Worm (Caenorhabditis elegans): ENCODE measurements around the gene nos-3.

nos-3 gene

ce11 chrII:9708835-9709299 is 37.2 kb upstream of the nos-3 start, which contains the start of gene glt-5:
Gene glt-5 (minus strand): TSS chrII:9708885.
- TF ChIP-seq tbx-2 (tag; optimal IDR thresholded peaks at IDR 0.05) (no peak), rnt-1 (tag; optimal IDR thresholded peaks at IDR 0.05) (no peak), odd-2 (tag; optimal IDR thresholded peaks at IDR 0.05) (no peak), pax-1 (tag; optimal IDR thresholded peaks at IDR 0.05) (no peak), elt-4 (tag; optimal IDR thresholded peaks at IDR 0.05) (no peak), pha-2 (tag; optimal IDR thresholded peaks at IDR 0.05) (no peak)

DNA sequence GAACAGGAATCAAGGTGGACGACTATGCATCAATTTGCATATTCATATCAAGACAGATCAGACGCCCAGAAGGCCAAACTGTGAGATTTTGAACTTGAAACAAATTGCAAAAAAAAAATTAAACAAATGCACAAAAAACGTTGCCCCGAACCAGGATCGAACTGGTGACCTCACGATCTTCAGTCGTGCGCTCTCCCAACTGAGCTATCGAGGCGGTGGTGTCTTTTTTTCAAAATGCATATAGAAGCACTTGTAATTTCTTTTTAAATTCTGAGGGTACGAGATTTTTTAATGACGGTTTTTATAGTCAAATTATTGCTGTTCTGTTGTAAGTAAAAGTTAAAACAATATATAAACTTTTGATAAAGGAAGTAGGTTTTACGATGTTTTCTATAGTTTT is 33.0 kb upstream of the nos-3 start:
- TF ChIP-seq rnt-1 (tag; optimal IDR thresholded peaks at IDR 0.05) (no peak), dmd-4 (tag; optimal IDR thresholded peaks at IDR 0.05; ENCODE audit: borderline replicate concordance) (no peak), ceh-22 (tag; optimal IDR thresholded peaks at IDR 0.05) (no peak)

DNA sequence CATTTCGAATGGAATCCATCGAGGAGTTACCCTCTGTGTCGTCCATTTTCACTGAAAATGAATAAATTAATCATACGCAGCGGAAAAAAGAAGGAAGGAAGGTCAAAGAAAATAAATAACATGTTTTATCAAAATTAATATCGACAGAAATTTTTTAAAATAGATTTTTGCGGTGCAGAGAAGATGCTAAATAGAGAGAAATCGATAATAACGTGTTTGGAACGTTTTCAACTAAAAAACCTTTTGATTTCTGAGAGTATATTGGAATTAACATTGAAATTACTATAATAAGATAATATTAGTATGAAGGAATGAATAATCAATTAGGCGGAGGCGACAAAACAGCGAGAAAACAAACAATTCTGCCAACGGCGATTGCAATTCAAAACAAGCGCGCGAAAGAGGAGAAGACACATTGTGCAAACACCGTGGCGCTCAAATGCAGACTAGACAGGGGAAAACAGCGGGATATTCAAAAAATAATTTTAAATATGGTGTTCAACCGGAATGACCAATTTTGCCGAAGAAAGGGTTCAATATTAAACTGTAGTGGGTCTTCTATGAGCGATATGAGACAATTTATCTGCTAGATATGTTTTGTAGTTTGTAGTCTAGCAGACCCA is 29.6 kb upstream of the nos-3 start, which contains the start of gene wee-1.3:
TSS of gene wee-1.3 (minus strand) at position 51 of the 623 bp plus-strand sequence.
- TF ChIP-seq hlh-6 (tag; optimal IDR thresholded peaks at IDR 0.05) (no peak), ceh-31 (tag; optimal IDR thresholded peaks at IDR 0.05) (peak; percentile 54), ahr-1 (tag; optimal IDR thresholded peaks at IDR 0.05) (no peak), ceh-9 (tag; optimal IDR thresholded peaks at IDR 0.05) (no peak), ceh-6 (GFP tag; optimal IDR thresholded peaks at IDR 0.05) (no peak), unc-42 (tag; optimal IDR thresholded peaks at IDR 0.05) (peak; percentile 53), ceh-18 (tag; optimal IDR thresholded peaks at IDR 0.05) (no peak), pqm-1 (tag; optimal IDR thresholded peaks at IDR 0.05) (no peak), fkh-6 (tag; optimal IDR thresholded peaks at IDR 0.05) (no peak), gmeb-2 (tag; optimal IDR thresholded peaks at IDR 0.05) (no peak), hlh-13 (GFP tag; optimal IDR thresholded peaks at IDR 0.05) (no peak), npax-4 (tag; optimal IDR thresholded peaks at IDR 0.05) (no peak), C08G9.2 (tag; optimal IDR thresholded peaks at IDR 0.05) (peak; percentile 20), zip-5 (tag; optimal IDR thresholded peaks at IDR 0.05) (no peak), nhr-232 (tag; optimal IDR thresholded peaks at IDR 0.05) (no peak), pax-1 (tag; optimal IDR thresholded peaks at IDR 0.05) (peak; percentile 5), hlh-30 (tag; optimal IDR thresholded peaks at IDR 0.05; ENCODE audit: insufficient read depth) (no peak), elt-2 (tag; optimal IDR thresholded peaks at IDR 0.05) (peak; percentile 37), pha-2 (tag; optimal IDR thresholded peaks at IDR 0.05) (no peak), ceh-24 (tag; optimal IDR thresholded peaks at IDR 0.05) (no peak), sox-2 (GFP tag; IDR thresholded peaks at IDR 0.05) (0 out of 2 replicates have a peak, but pooled peaks have one; percentile 15), fax-1 (tag; optimal IDR thresholded peaks at IDR 0.05) (no peak), unc-3 (GFP tag; conservative IDR thresholded peaks at IDR 0.05) (no peak), unc-3 (tag; optimal IDR thresholded peaks at IDR 0.05) (no peak), elt-4 (tag; optimal IDR thresholded peaks at IDR 0.05) (no peak), ceh-19 (GFP tag; optimal IDR thresholded peaks at IDR 0.05) (no peak), hlh-15 (tag; optimal IDR thresholded peaks at IDR 0.05) (no peak), ref-2 (tag; optimal IDR thresholded peaks at IDR 0.05) (peak; percentile 53), tbx-2 (tag; optimal IDR thresholded peaks at IDR 0.05) (peak; percentile 18), K09A11.1 (tag; optimal IDR thresholded peaks at IDR 0.05; ENCODE audit: insufficient read depth) (no peak), hlh-8 (tag; optimal IDR thresholded peaks at IDR 0.05) (no peak), C38D4.7 (GFP tag; optimal IDR thresholded peaks at IDR 0.05) (no peak), ceh-34 (tag; optimal IDR thresholded peaks at IDR 0.05) (peak; percentile 64), tbx-7 (tag; optimal IDR thresholded peaks at IDR 0.05) (no peak), ceh-2 (tag; optimal IDR thresholded peaks at IDR 0.05) (peak; percentile 10), lim-6 (tag; optimal IDR thresholded peaks at IDR 0.05) (no peak), ztf-16 (tag; optimal IDR thresholded peaks at IDR 0.05) (peak; percentile 28), ceh-45 (GFP tag; IDR thresholded peaks at IDR 0.05) (no peak), odd-2 (tag; optimal IDR thresholded peaks at IDR 0.05) (no peak), ceh-48 (tag; optimal IDR thresholded peaks at IDR 0.05) (no peak), ceh-14 (tag; optimal IDR thresholded peaks at IDR 0.05) (peak; percentile 24), pat-9 (tag; optimal IDR thresholded peaks at IDR 0.05) (no peak), nhr-11 (tag; optimal IDR thresholded peaks at IDR 0.05) (peak; percentile 35), dve-1 (tag; optimal IDR thresholded peaks at IDR 0.05) (peak; percentile 22), pha-4 (tag; optimal IDR thresholded peaks at IDR 0.05) (no peak)
